Worm (Caenorhabditis elegans): ENCODE measurements around the gene C32D5.12.

The C32D5.12 gene

ce11 chrII:6374646-6375045 lies 15.8 kb upstream of the C32D5.12 start (continued):
- TF ChIP-seq hlh-4 (tag; optimal IDR thresholded peaks at IDR 0.05) (no peak), elt-2 (tag; optimal IDR thresholded peaks at IDR 0.05) (peak; percentile 78), nhr-85 (tag) (peak; percentile 62), skn-1 (tag; optimal IDR thresholded peaks at IDR 0.05) (no peak), F16B12.6 (tag; optimal IDR thresholded peaks at IDR 0.05) (no peak), nhr-71 (tag; optimal IDR thresholded peaks at IDR 0.05) (peak; percentile 1), ceh-63 (GFP tag; optimal IDR thresholded peaks at IDR 0.05) (no peak), ceh-90 (tag; optimal IDR thresholded peaks at IDR 0.05) (no peak), efl-1 (optimal IDR thresholded peaks at IDR 0.05) (no peak), efl-1 (GFP tag; optimal IDR thresholded peaks at IDR 0.05 in 1 of 2) (peak in 1 of 2 experiments; percentile 88)

DNA sequence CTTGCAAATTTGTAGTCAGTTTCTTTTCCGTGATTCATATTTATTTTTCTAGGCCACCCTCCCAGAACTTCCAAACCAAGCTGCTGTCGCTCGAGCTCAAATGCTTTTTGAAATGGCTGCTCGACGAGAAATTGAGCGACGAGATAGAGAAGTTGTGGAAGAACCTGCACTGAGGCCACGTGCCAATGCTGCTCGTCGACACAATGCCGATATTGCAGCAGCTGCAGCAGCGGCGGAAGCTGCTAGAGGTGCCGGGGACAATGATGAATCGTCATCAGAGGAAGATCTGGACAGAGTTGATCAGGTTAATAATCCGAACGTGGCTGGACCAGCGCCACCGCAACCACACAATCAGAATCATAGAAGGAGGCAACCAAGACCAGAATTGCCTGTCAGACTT lies 14.6 kb upstream of the C32D5.12 start:
- TF ChIP-seq nhr-84 (tag; optimal IDR thresholded peaks at IDR 0.05) (no peak), lir-3 (tag; optimal IDR thresholded peaks at IDR 0.05; ENCODE audit: poor library complexity) (no peak), elt-3 (tag; optimal IDR thresholded peaks at IDR 0.05) (no peak), rnt-1 (tag; optimal IDR thresholded peaks at IDR 0.05) (no peak)

DNA sequence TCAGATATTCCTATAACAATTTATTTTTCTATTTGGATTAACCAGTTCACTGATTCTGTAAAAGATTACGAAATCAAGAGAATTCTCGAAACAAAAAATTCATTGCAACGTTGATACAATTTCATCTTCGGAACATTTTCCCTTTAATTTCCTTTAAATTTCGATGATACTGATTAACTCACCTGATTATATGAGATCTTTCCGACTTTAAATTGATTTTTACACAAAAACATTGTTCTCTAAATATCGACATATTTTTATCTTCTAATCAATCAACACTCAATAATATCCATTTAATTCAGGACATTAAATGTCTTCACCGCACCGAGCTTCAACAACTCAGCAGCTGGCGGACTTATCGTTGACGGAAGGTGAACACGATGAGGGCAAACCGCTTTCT lies 12.2 kb upstream of the C32D5.12 start, which contains the start of gene lin-23:
lin-23 (plus strand) TSS at position 301 of the 400 bp plus-strand sequence.
- TF ChIP-seq aha-1 (tag; optimal IDR thresholded peaks at IDR 0.05) (no peak), lin-15B (tag; optimal IDR thresholded peaks at IDR 0.05) (no peak), nhr-237 (tag; optimal IDR thresholded peaks at IDR 0.05) (no peak), C34B4.2 (tag; optimal IDR thresholded peaks at IDR 0.05) (no peak), lin-14 (GFP tag; optimal IDR thresholded peaks at IDR 0.05) (no peak), blmp-1 (tag; optimal IDR thresholded peaks at IDR 0.05) (no peak), nhr-28 (tag; optimal IDR thresholded peaks at IDR 0.05) (no peak)

- TF ChIP-seq mep-1 (tag; optimal IDR thresholded peaks at IDR 0.05) (peak; percentile 48), lin-14 (GFP tag; optimal IDR thresholded peaks at IDR 0.05) (peak; percentile 96), ceh-88 (GFP tag; IDR thresholded peaks at IDR 0.05) (0 out of 2 replicates have a peak, but pooled peaks have one; percentile 16), unc-130 (tag; optimal IDR thresholded peaks at IDR 0.05) (peak; percentile 84), isw-1 (GFP tag; IDR thresholded peaks at IDR 0.05) (peak; percentile 85), egl-27 (tag; optimal IDR thresholded peaks at IDR 0.05) (peak in 1 of 2 experiments; percentile 6), irx-1 (tag; optimal IDR thresholded peaks at IDR 0.05) (peak; percentile 65), nhr-11 (tag; optimal IDR thresholded peaks at IDR 0.05) (no peak), mdl-1 (tag; optimal IDR thresholded peaks at IDR 0.05) (peak; percentile 45 to 97), pqm-1 (tag; optimal IDR thresholded peaks at IDR 0.05) (no peak), nhr-71 (tag; optimal IDR thresholded peaks at IDR 0.05) (peak; percentile 92), tlp-1 (tag; optimal IDR thresholded peaks at IDR 0.05) (no peak), sup-37 (GFP tag; optimal IDR thresholded peaks at IDR 0.05) (no peak), nhr-85 (tag) (peak; percentile 92), dpl-1 (GFP tag; optimal IDR thresholded peaks at IDR 0.05) (peak; percentile 67 to 79 (median 78)), zip-4 (GFP tag; optimal IDR thresholded peaks at IDR 0.05) (no peak), aly-2 (tag; optimal IDR thresholded peaks at IDR 0.05) (peak; percentile 12), zag-1 (tag; optimal IDR thresholded peaks at IDR 0.05) (no peak), efl-1 (optimal IDR thresholded peaks at IDR 0.05) (peak; percentile 84 to 90), efl-1 (GFP tag; optimal IDR thresholded peaks at IDR 0.05 in 1 of 2) (peak; percentile 71 to 97), elt-3 (tag; optimal IDR thresholded peaks at IDR 0.05) (peak in 2 of 6 experiments; percentile 57 to 81), nhr-90 (tag; optimal IDR thresholded peaks at IDR 0.05; ENCODE audit: poor library complexity) (peak; percentile 79), unc-98 (GFP tag; IDR thresholded peaks at IDR 0.05) (no peak), fkh-4 (tag; optimal IDR thresholded peaks at IDR 0.05; ENCODE audit: borderline replicate concordance) (peak; percentile 21), aha-1 (tag; optimal IDR thresholded peaks at IDR 0.05) (no peak), ztf-4 (tag; optimal IDR thresholded peaks at IDR 0.05) (peak; percentile 72), hlh-17 (GFP tag; optimal IDR thresholded peaks at IDR 0.05; ENCODE audit: borderline replicate concordance) (no peak), ceh-90 (tag; optimal IDR thresholded peaks at IDR 0.05) (no peak), mab-9 (GFP tag; IDR thresholded peaks at IDR 0.05) (0 out of 2 replicates have a peak, but pooled peaks have one; percentile 34), C34B4.2 (tag; optimal IDR thresholded peaks at IDR 0.05) (no peak), sptf-1 (tag; optimal IDR thresholded peaks at IDR 0.05) (no peak), Y116A8C.19 (tag; optimal IDR thresholded peaks at IDR 0.05; ENCODE audit: borderline replicate concordance) (no peak), jun-1 (tag; optimal IDR thresholded peaks at IDR 0.05) (peak; percentile 86), fkh-10 (GFP tag; optimal IDR thresholded peaks at IDR 0.05) (peak; percentile 66), vab-15 (tag; optimal IDR thresholded peaks at IDR 0.05) (no peak)
Observed at ce11 chrII:6370110-6370509, 11.3 kb upstream of the C32D5.12 start.

Measured in whole organism, L1 larva.